Worm (Caenorhabditis elegans) whole organism, L4 larva: ENCODE data around the gene cyk-1.

Experiments used
- R02D3.7 ChIP-seq: fragments of 150-350 bp; sonication (generic microtip); optimal IDR thresholded peaks from 3 replicates; lab custom pipeline; 2014; ENCODE audit warnings: missing biosample characterization, missing genetic modification characterization
- T20F7.1 ChIP-seq: fragments of 200-800 bp; sonication (Bioruptor generic); optimal IDR thresholded peaks from 2 replicates; lab custom pipeline; 2018; ENCODE audit warnings: mild to moderate bottlenecking, missing genetic modification characterization, missing compliant biosample characterization
- Y48G9A.11 ChIP-seq: fragments of 200-800 bp; sonication (Bioruptor generic); IDR thresholded peaks from 2 replicates; pipeline ENCODE4 v1.3.6; 2022; ENCODE audit warnings: missing genetic modification reagents, missing genetic modification characterization, missing compliant biosample characterization
- Y75B8A.6 ChIP-seq: fragments of 200-800 bp; sonication (Bioruptor generic); IDR thresholded peaks from 2 replicates; pipeline ENCODE4 v1.3.6; 2022; ENCODE audit warnings: missing genetic modification reagents, missing genetic modification characterization, missing compliant biosample characterization
- ZK546.5 ChIP-seq, 2 experiments: sonication (generic microtip); optimal IDR thresholded peaks; 2 replicates each; lab custom pipeline; 2017; ENCODE audit warnings: missing biosample characterization in 2 of 2, missing genetic modification characterization in 2 of 2
- aha-1 ChIP-seq: fragments of 150-350 bp; peaks from one replicate; lab custom pipeline; 2014; ENCODE audit warnings: missing biosample characterization, missing genetic modification characterization
- ceh-62 ChIP-seq: sonication (generic microtip); optimal IDR thresholded peaks from 2 replicates; lab custom pipeline; 2017; ENCODE audit warnings: missing biosample characterization, missing genetic modification characterization
- cey-2 ChIP-seq: sonication (generic microtip); optimal IDR thresholded peaks from 3 replicates; lab custom pipeline; 2017; ENCODE audit warnings: missing genetic modification characterization, mild to moderate bottlenecking, missing compliant biosample characterization, antibody characterized with exemption, borderline replicate concordance; ENCODE audit not compliant: insufficient read depth
- ctbp-1 ChIP-seq: fragments of 200-800 bp; sonication (Bioruptor generic); IDR thresholded peaks from 2 replicates; pipeline ENCODE4 v1.3.6; 2022; ENCODE audit warnings: missing genetic modification reagents, missing genetic modification characterization, missing compliant biosample characterization
- daf-12 ChIP-seq: fragments of 150-350 bp; optimal IDR thresholded peaks from 2 replicates; lab custom pipeline; 2014; ENCODE audit warnings: missing biosample characterization, missing genetic modification reagents, missing genetic modification characterization
- daf-16 ChIP-seq, 3 experiments: sonication (generic microtip); optimal IDR thresholded peaks; 2 replicates each; lab custom pipeline; 2016 to 2017; ENCODE audit warnings: missing genetic modification characterization in 3 of 3, missing genetic modification reagents in 3 of 3, mild to moderate bottlenecking in 2 of 3, missing compliant biosample characterization in 2 of 3, missing biosample characterization in 1 of 3, moderate library complexity in 1 of 3
- dpl-1 ChIP-seq: fragments of 150-350 bp; optimal IDR thresholded peaks from 2 replicates; lab custom pipeline; 2014; ENCODE audit warnings: missing biosample characterization, missing genetic modification reagents, missing genetic modification characterization
- egl-27 ChIP-seq: sonication (generic microtip); optimal IDR thresholded peaks from 3 replicates; lab custom pipeline; 2017; ENCODE audit warnings: missing biosample characterization, missing genetic modification reagents, missing genetic modification characterization
- egl-43 ChIP-seq: fragments of 200-800 bp; sonication (Bioruptor generic); IDR thresholded peaks from 2 replicates; pipeline ENCODE4 v1.3.6; 2022; ENCODE audit warnings: missing genetic modification reagents, missing genetic modification characterization, missing compliant biosample characterization
- fos-1 ChIP-seq: fragments of 150-350 bp; optimal IDR thresholded peaks from 2 replicates; lab custom pipeline; 2014; ENCODE audit warnings: missing biosample characterization, missing genetic modification characterization
- hlh-11 ChIP-seq: fragments of 200-800 bp; sonication (Bioruptor generic); optimal IDR thresholded peaks from 2 replicates; lab custom pipeline; 2018; ENCODE audit warnings: mild to moderate bottlenecking, missing genetic modification characterization, missing compliant biosample characterization
- hlh-30 ChIP-seq: sonication (generic microtip); optimal IDR thresholded peaks from 2 replicates; lab custom pipeline; 2017; ENCODE audit warnings: antibody characterized with exemption, mild to moderate bottlenecking, missing genetic modification characterization, missing compliant biosample characterization; ENCODE audit not compliant: insufficient read depth
- hmg-1.1 ChIP-seq: fragments of 200-800 bp; sonication (Bioruptor generic); IDR thresholded peaks from 2 replicates; pipeline ENCODE4 v1.3.6; 2022; ENCODE audit warnings: missing genetic modification reagents, missing genetic modification characterization, missing compliant biosample characterization
- jun-1 ChIP-seq: fragments of 150-350 bp; optimal IDR thresholded peaks from 2 replicates; lab custom pipeline; 2014; ENCODE audit warnings: missing biosample characterization, missing genetic modification reagents, missing genetic modification characterization
- lin-13 ChIP-seq: fragments of 150-350 bp; optimal IDR thresholded peaks from 2 replicates; lab custom pipeline; 2014; ENCODE audit warnings: missing biosample characterization, missing genetic modification reagents, missing genetic modification characterization
- lin-38 ChIP-seq: fragments of 200-800 bp; sonication (Bioruptor generic); IDR thresholded peaks from 2 replicates; pipeline ENCODE4 v1.3.6; 2022; ENCODE audit warnings: missing genetic modification reagents, missing genetic modification characterization, missing compliant biosample characterization
- lsy-2 ChIP-seq, 2 experiments: fragments of 150-350 bp in 1 of 2; sonication (generic microtip) in 1 of 2; optimal IDR thresholded peaks; 2 replicates each; lab custom pipeline; 2014 to 2017; ENCODE audit warnings: missing biosample characterization in 2 of 2, missing genetic modification characterization in 2 of 2
- madf-5 ChIP-seq, 2 experiments: fragments of 200-800 bp; sonication (Bioruptor generic); IDR thresholded peaks; 2 replicates each; pipeline ENCODE4 v1.3.6; 2022; ENCODE audit warnings: missing compliant biosample characterization in 2 of 2, missing genetic modification characterization in 2 of 2
- mdl-1 ChIP-seq, 2 experiments: fragments of 150-350 bp in 1 of 2; sonication (generic microtip) in 1 of 2; optimal IDR thresholded peaks; 2 replicates each; lab custom pipeline; 2014 to 2017; ENCODE audit warnings: missing biosample characterization in 2 of 2, missing genetic modification characterization in 2 of 2
- mep-1 ChIP-seq: fragments of 150-350 bp; sonication (generic microtip); optimal IDR thresholded peaks from 3 replicates; lab custom pipeline; 2014; ENCODE audit warnings: missing biosample characterization, missing genetic modification characterization
- mes-2 ChIP-seq: sonication (generic microtip); optimal IDR thresholded peaks from 2 replicates; lab custom pipeline; 2016; ENCODE audit warnings: missing genotype, mild to moderate bottlenecking, missing genetic modification characterization, missing compliant biosample characterization; ENCODE audit not compliant: poor library complexity, severe bottlenecking
- nhr-11 ChIP-seq: fragments of 150-350 bp; optimal IDR thresholded peaks from 2 replicates; lab custom pipeline; 2014; ENCODE audit warnings: missing biosample characterization, missing genetic modification characterization
- nhr-28 ChIP-seq: fragments of 150-350 bp; optimal IDR thresholded peaks from 2 replicates; lab custom pipeline; 2014; ENCODE audit warnings: missing biosample characterization, missing genetic modification characterization
- set-16 ChIP-seq: fragments of 200-800 bp; sonication (Bioruptor generic); IDR thresholded peaks from 2 replicates; pipeline ENCODE4 v1.3.6; 2022; ENCODE audit warnings: missing genetic modification reagents, missing genetic modification characterization, missing compliant biosample characterization
- skn-1 ChIP-seq: fragments of 150-350 bp; optimal IDR thresholded peaks from 2 replicates; lab custom pipeline; 2014; ENCODE audit warnings: missing biosample characterization, missing genetic modification characterization
- snpc-4 ChIP-seq: fragments of 150-350 bp; optimal IDR thresholded peaks from 2 replicates; lab custom pipeline; 2014; ENCODE audit warnings: missing biosample characterization, missing genetic modification characterization
- spr-3 ChIP-seq: fragments of 200-800 bp; sonication (Bioruptor generic); optimal IDR thresholded peaks from 2 replicates; lab custom pipeline; 2018; ENCODE audit warnings: mild to moderate bottlenecking, missing genetic modification characterization, missing compliant biosample characterization
- zfp-2 ChIP-seq: sonication (generic microtip); optimal IDR thresholded peaks from 2 replicates; lab custom pipeline; 2016; ENCODE audit warnings: mild to moderate bottlenecking, missing genetic modification characterization, missing compliant biosample characterization
- zip-11 ChIP-seq: fragments of 200-800 bp; sonication (Bioruptor generic); IDR thresholded peaks from 2 replicates; pipeline ENCODE4 v1.3.6; 2022; ENCODE audit warnings: missing genetic modification characterization, missing compliant biosample characterization
- zip-2 ChIP-seq: fragments of 150-350 bp; optimal IDR thresholded peaks from 2 replicates; lab custom pipeline; 2014; ENCODE audit warnings: missing biosample characterization, missing genetic modification characterization
- ztf-11 ChIP-seq: fragments of 150-350 bp; optimal IDR thresholded peaks from 2 replicates; lab custom pipeline; 2014; ENCODE audit warnings: missing biosample characterization, missing genetic modification characterization

cyk-1 gene

ce11 chrIII:7068520-7069113 lies 39.6 kb upstream of the cyk-1 start, which contains the start of the genes ubc-18 and R01H2.8:
Gene ubc-18, minus strand, starts transcription at chrIII:7068570.
Gene R01H2.8, plus strand, starts transcription at chrIII:7069063.
- TF ChIP-seq Y75B8A.6 (GFP tag; lab: Robert Waterston, UW): no peak
- no peak for TF ChIP-seq ZK546.5 (tag; optimal IDR thresholded peaks at IDR 0.05; lab: Kevin White, UChicago)
- no peak for TF ChIP-seq madf-5 (GFP tag; IDR thresholded peaks at IDR 0.05; lab: Robert Waterston, UW)
- TF ChIP-seq R02D3.7: no peak
- no peak for TF ChIP-seq hlh-11 (tag; lab: Kevin White, UChicago)
- no peak for TF ChIP-seq ctbp-1
- peak; percentile 62 for TF ChIP-seq mes-2 (tag; lab: Kevin White, UChicago)
- peak in 1 of 2 experiments; percentile 63 for TF ChIP-seq lsy-2 (tag; optimal IDR thresholded peaks at IDR 0.05; lab: Kevin White, UChicago)
- TF ChIP-seq daf-16 (GFP tag; optimal IDR thresholded peaks at IDR 0.05; lab: Kevin White, UChicago): no peak
- TF ChIP-seq daf-16 (tag; optimal IDR thresholded peaks at IDR 0.05; lab: Kevin White, UChicago): peak; percentile 48
- no peak for TF ChIP-seq jun-1 (tag; lab: Kevin White, UChicago)
- TF ChIP-seq snpc-4: no peak
- TF ChIP-seq Y48G9A.11 (GFP tag; lab: Robert Waterston, UW): no peak
- TF ChIP-seq lin-38 (GFP tag; lab: Robert Waterston, UW): peak; percentile 53
- peak; percentile 16 for TF ChIP-seq hlh-30 (tag; lab: Kevin White, UChicago)
- no peak for TF ChIP-seq fos-1 (tag; lab: Kevin White, UChicago)
- TF ChIP-seq nhr-11: no peak
- peak; percentile 5 for TF ChIP-seq mep-1
- no peak for TF ChIP-seq egl-43 (GFP tag; lab: Robert Waterston, UW)
- TF ChIP-seq T20F7.1: peak; percentile 20
- peak; percentile 91 for TF ChIP-seq dpl-1 (GFP tag; lab: Kevin White, UChicago)
- no peak for TF ChIP-seq zip-11 (GFP tag; lab: Robert Waterston, UW)
- TF ChIP-seq ceh-62: no peak

ce11 chrIII:7067385-7067896 lies 38.4 kb upstream of the cyk-1 start, which contains the start of gene ger-1:
Gene ger-1, minus strand, starts transcription at chrIII:7067477.
- TF ChIP-seq mep-1: no peak
- TF ChIP-seq hmg-1.1 (GFP tag; lab: Robert Waterston, UW): no peak
- no peak for TF ChIP-seq nhr-28
- TF ChIP-seq ztf-11 (tag; lab: Kevin White, UChicago): no peak
- no peak for TF ChIP-seq skn-1 (tag; lab: Kevin White, UChicago)
- TF ChIP-seq mdl-1 (tag; optimal IDR thresholded peaks at IDR 0.05; lab: Kevin White, UChicago): no peak
- TF ChIP-seq aha-1 (tag; lab: Kevin White, UChicago): peak; percentile 39
- no peak for TF ChIP-seq lin-13 (GFP tag; lab: Kevin White, UChicago)
- no peak for TF ChIP-seq daf-12 (tag; lab: Kevin White, UChicago)
- TF ChIP-seq egl-27 (tag; lab: Kevin White, UChicago): no peak
- peak; percentile 56 for TF ChIP-seq mes-2 (tag; lab: Kevin White, UChicago)
- no peak for TF ChIP-seq zfp-2 (tag; lab: Kevin White, UChicago)
- no peak for TF ChIP-seq cey-2 (tag; lab: Kevin White, UChicago)

ce11 chrIII:7064185-7064584 lies 35.2 kb upstream of the cyk-1 start, which contains the start of gene R01H2.4:
Gene R01H2.4, minus strand, starts transcription at chrIII:7064285.
- no peak for TF ChIP-seq zip-2 (tag; lab: Kevin White, UChicago)
- no peak for TF ChIP-seq hlh-11 (tag; lab: Kevin White, UChicago)
- no peak for TF ChIP-seq set-16 (GFP tag; lab: Robert Waterston, UW)
- no peak for TF ChIP-seq spr-3 (GFP tag; lab: Kevin White, UChicago)
- no peak for TF ChIP-seq madf-5 (GFP tag; IDR thresholded peaks at IDR 0.05; lab: Robert Waterston, UW)
